Worm (Caenorhabditis elegans) whole organism, L2 larva: Measurements from ENCODE around the gene fbxa-181.

Experiments
- C34F6.9 ChIP-seq: fragments of 150-350 bp; optimal IDR thresholded peaks from 2 replicates; lab custom pipeline; 2014; ENCODE audit warnings: missing biosample characterization, missing genetic modification characterization
- F13H6.1 ChIP-seq: sonication (generic microtip); optimal IDR thresholded peaks from 2 replicates; lab custom pipeline; 2016; ENCODE audit warnings: missing genetic modification characterization, missing compliant biosample characterization
- R02D3.7 ChIP-seq: fragments of 150-350 bp; optimal IDR thresholded peaks from 2 replicates; lab custom pipeline; 2014; ENCODE audit warnings: missing biosample characterization, missing genetic modification characterization
- Y55F3AM.14 ChIP-seq: fragments of 200-800 bp; sonication (Bioruptor generic); optimal IDR thresholded peaks from 2 replicates; lab custom pipeline; 2018; ENCODE audit warnings: mild to moderate bottlenecking, missing genetic modification characterization, missing compliant biosample characterization
- alr-1 ChIP-seq: fragments of 150-350 bp; optimal IDR thresholded peaks from 2 replicates; lab custom pipeline; 2014; ENCODE audit warnings: missing biosample characterization, missing genetic modification characterization
- aly-2 ChIP-seq: fragments of 150-350 bp; optimal IDR thresholded peaks from 2 replicates; lab custom pipeline; 2014; ENCODE audit warnings: missing biosample characterization, missing genetic modification characterization
- ama-1 ChIP-seq: fragments of 150-350 bp; optimal IDR thresholded peaks from 2 replicates; lab custom pipeline; 2018; ENCODE audit warnings: inconsistent platforms
- blmp-1 ChIP-seq: sonication (generic microtip); optimal IDR thresholded peaks from 2 replicates; lab custom pipeline; 2017; ENCODE audit warnings: missing genetic modification characterization, mild to moderate bottlenecking, missing compliant biosample characterization, antibody characterized with exemption, moderate library complexity; ENCODE audit not compliant: insufficient read depth
- ceh-16 ChIP-seq: fragments of 150-350 bp; optimal IDR thresholded peaks from 2 replicates; lab custom pipeline; 2014; ENCODE audit warnings: missing biosample characterization, missing genetic modification characterization
- ceh-82 ChIP-seq: fragments of 150-350 bp; optimal IDR thresholded peaks from 2 replicates; lab custom pipeline; 2014; ENCODE audit warnings: missing biosample characterization, missing genetic modification characterization
- crh-2 ChIP-seq: sonication (generic microtip); optimal IDR thresholded peaks from 2 replicates; lab custom pipeline; 2017; ENCODE audit warnings: missing biosample characterization, missing genetic modification characterization
- elt-1 ChIP-seq: fragments of 150-350 bp; optimal IDR thresholded peaks from 2 replicates; lab custom pipeline; 2014; ENCODE audit warnings: missing biosample characterization, missing genetic modification characterization
- elt-3 ChIP-seq: sonication (generic microtip); optimal IDR thresholded peaks from 2 replicates; lab custom pipeline; 2017; ENCODE audit warnings: missing biosample characterization, missing genetic modification characterization
- fos-1 ChIP-seq: fragments of 150-350 bp; optimal IDR thresholded peaks from 2 replicates; lab custom pipeline; 2014; ENCODE audit warnings: missing biosample characterization, missing genetic modification characterization
- gmeb-1 ChIP-seq: fragments of 150-350 bp; optimal IDR thresholded peaks from 2 replicates; lab custom pipeline; 2014; ENCODE audit warnings: missing biosample characterization, missing genetic modification characterization
- lin-11 ChIP-seq: fragments of 150-350 bp; sonication (generic microtip); optimal IDR thresholded peaks from 2 replicates; lab custom pipeline; 2014; ENCODE audit warnings: missing biosample characterization, missing genetic modification characterization, inconsistent platforms, mixed read lengths
- lin-39 ChIP-seq: fragments of 150-350 bp; optimal IDR thresholded peaks from 2 replicates; lab custom pipeline; 2014; ENCODE audit warnings: missing biosample characterization, missing genetic modification reagents, missing genetic modification characterization
- lsy-2 ChIP-seq, 2 experiments: fragments of 150-350 bp in 1 of 2; sonication (generic microtip) in 1 of 2; optimal IDR thresholded peaks; 2 replicates each; lab custom pipeline; 2014 to 2017; ENCODE audit warnings: missing biosample characterization in 2 of 2, missing genetic modification characterization in 2 of 2
- mab-5 ChIP-seq: fragments of 150-350 bp; optimal IDR thresholded peaks from 2 replicates; lab custom pipeline; 2014; ENCODE audit warnings: missing biosample characterization, missing genetic modification characterization
- mbf-1 ChIP-seq: sonication (generic microtip); optimal IDR thresholded peaks from 2 replicates; lab custom pipeline; 2017; ENCODE audit warnings: missing biosample characterization, missing genetic modification characterization
- mdl-1 ChIP-seq, 2 experiments: fragments of 150-350 bp in 1 of 2; sonication (generic microtip) in 1 of 2; optimal IDR thresholded peaks; 2 replicates each; lab custom pipeline; 2017; ENCODE audit warnings: missing biosample characterization in 2 of 2, missing genetic modification characterization in 2 of 2
- nhr-11 ChIP-seq: fragments of 150-350 bp; optimal IDR thresholded peaks from 2 replicates; lab custom pipeline; 2014; ENCODE audit warnings: missing biosample characterization, missing genetic modification characterization
- nhr-12 ChIP-seq: fragments of 150-350 bp; optimal IDR thresholded peaks from 2 replicates; lab custom pipeline; 2014; ENCODE audit warnings: missing biosample characterization, missing genetic modification characterization
- nhr-129 ChIP-seq: fragments of 150-350 bp; optimal IDR thresholded peaks from 2 replicates; lab custom pipeline; 2014; ENCODE audit warnings: missing biosample characterization, missing genetic modification characterization
- nhr-21 ChIP-seq: fragments of 150-350 bp; optimal IDR thresholded peaks from 2 replicates; lab custom pipeline; 2014; ENCODE audit warnings: missing biosample characterization, missing genetic modification characterization
- nhr-23 ChIP-seq: fragments of 150-350 bp; optimal IDR thresholded peaks from 2 replicates; lab custom pipeline; 2014; ENCODE audit warnings: missing biosample characterization, missing genetic modification reagents, missing genetic modification characterization
- nhr-25 ChIP-seq: fragments of 150-350 bp; sonication (generic microtip); optimal IDR thresholded peaks from 3 replicates; lab custom pipeline; 2014; ENCODE audit warnings: missing biosample characterization, missing genetic modification characterization
- nhr-6 ChIP-seq: fragments of 150-350 bp; optimal IDR thresholded peaks from 2 replicates; lab custom pipeline; 2014; ENCODE audit warnings: missing biosample characterization, missing genetic modification characterization
- nhr-77 ChIP-seq: fragments of 150-350 bp; optimal IDR thresholded peaks from 2 replicates; lab custom pipeline; 2014; ENCODE audit warnings: missing biosample characterization, missing genetic modification characterization
- peb-1 ChIP-seq: fragments of 150-350 bp; optimal IDR thresholded peaks from 2 replicates; lab custom pipeline; 2014; ENCODE audit warnings: missing biosample characterization, missing genetic modification characterization
- sem-4 ChIP-seq: fragments of 150-350 bp; optimal IDR thresholded peaks from 2 replicates; lab custom pipeline; 2014; ENCODE audit warnings: missing biosample characterization, missing genetic modification reagents, missing genetic modification characterization
- skn-1 ChIP-seq: sonication (generic microtip); optimal IDR thresholded peaks from 2 replicates; lab custom pipeline; 2017; ENCODE audit warnings: missing biosample characterization, missing genetic modification characterization
- sma-3 ChIP-seq: sonication (generic microtip); optimal IDR thresholded peaks from 2 replicates; lab custom pipeline; 2016; ENCODE audit warnings: missing genetic modification reagents, missing genetic modification characterization, missing compliant biosample characterization
- sma-9 ChIP-seq, 2 experiments: fragments of 150-350 bp in 1 of 2; sonication (generic microtip) in 1 of 2; optimal IDR thresholded peaks; 2 replicates each; lab custom pipeline; 2014 to 2016; ENCODE audit warnings: missing genetic modification characterization in 2 of 2, mild to moderate bottlenecking in 1 of 2, missing biosample characterization in 1 of 2, missing compliant biosample characterization in 1 of 2, missing genetic modification reagents in 1 of 2, moderate library complexity in 1 of 2
- snpc-4 ChIP-seq: fragments of 150-350 bp; optimal IDR thresholded peaks from 2 replicates; lab custom pipeline; 2014; ENCODE audit warnings: missing biosample characterization, missing genetic modification characterization
- unc-55 ChIP-seq: fragments of 150-350 bp; sonication (generic microtip); optimal IDR thresholded peaks from 3 replicates; lab custom pipeline; 2014; ENCODE audit warnings: missing biosample characterization, missing genetic modification reagents, missing genetic modification characterization
- ztf-1 ChIP-seq: fragments of 200-800 bp; sonication (Bioruptor generic); conservative IDR thresholded peaks from 2 replicates; pipeline ENCODE4 v1.3.6; 2022; ENCODE audit warnings: missing genetic modification characterization, missing compliant biosample characterization
- ztf-4 ChIP-seq: fragments of 150-350 bp; optimal IDR thresholded peaks from 2 replicates; lab custom pipeline; 2014; ENCODE audit warnings: missing biosample characterization, missing genetic modification characterization

fbxa-181 gene

ce11 chrV:13690276-13690675, 35.4 kb upstream of the fbxa-181 start:
- TF ChIP-seq nhr-11 (tag; lab: Kevin White, UChicago), result no peak
- TF ChIP-seq nhr-21 (tag; lab: Kevin White, UChicago), result no peak
- no peak for TF ChIP-seq aly-2 (tag; lab: Kevin White, UChicago)
- no peak for TF ChIP-seq peb-1 (tag; lab: Kevin White, UChicago)
- TF ChIP-seq C34F6.9 (tag; lab: Kevin White, UChicago), result no peak
- TF ChIP-seq lin-39, result no peak

- no peak for TF ChIP-seq mdl-1 (tag; optimal IDR thresholded peaks at IDR 0.05; lab: Kevin White, UChicago)
- TF ChIP-seq fos-1, result no peak
- no peak for TF ChIP-seq ama-1 (lab: Kevin White, UChicago)
- no peak for TF ChIP-seq nhr-6
- TF ChIP-seq ceh-82 (tag; lab: Kevin White, UChicago), result no peak
- TF ChIP-seq ztf-4 (tag; lab: Kevin White, UChicago), result no peak
- no peak for TF ChIP-seq aly-2 (tag; lab: Kevin White, UChicago)
- no peak for TF ChIP-seq nhr-25
- TF ChIP-seq blmp-1, result no peak
- TF ChIP-seq F13H6.1 (tag; lab: Kevin White, UChicago), result no peak
- TF ChIP-seq nhr-23, result no peak
- no peak for TF ChIP-seq elt-3 (tag; lab: Kevin White, UChicago)
- TF ChIP-seq nhr-77 (tag; lab: Kevin White, UChicago), result no peak
- TF ChIP-seq gmeb-1 (tag; lab: Kevin White, UChicago), result no peak
- TF ChIP-seq skn-1 (tag; lab: Kevin White, UChicago), result no peak
These were observed 31.6 kb upstream of the fbxa-181 start for ce11 chrV:13694103-13694502.

ce11 chrV:13703960-13704359, 21.7 kb upstream of the fbxa-181 start, which contains the start of gene T01D3.3:
Gene T01D3.3, plus strand, starts transcription at chrV:13704271.
- TF ChIP-seq nhr-25 (peak; percentile 91), elt-3 (tag; lab: Kevin White, UChicago) (no peak), nhr-129 (tag; lab: Kevin White, UChicago) (peak; percentile 74), nhr-6 (no peak), blmp-1 (no peak), sem-4 (peak; percentile 37)

- no peak for TF ChIP-seq mbf-1
- no peak for TF ChIP-seq mab-5 (tag; lab: Kevin White, UChicago)
- TF ChIP-seq snpc-4, result no peak
- no peak for TF ChIP-seq gmeb-1 (tag; lab: Kevin White, UChicago)
- TF ChIP-seq sem-4, result no peak
- no peak for TF ChIP-seq nhr-6
- TF ChIP-seq ztf-4 (tag; lab: Kevin White, UChicago), result no peak
- no peak for TF ChIP-seq lsy-2 (tag; optimal IDR thresholded peaks at IDR 0.05; lab: Kevin White, UChicago)
- TF ChIP-seq sma-3 (GFP tag; lab: Kevin White, UChicago), result no peak
- TF ChIP-seq nhr-129 (tag; lab: Kevin White, UChicago), result no peak
- no peak for TF ChIP-seq C34F6.9 (tag; lab: Kevin White, UChicago)
- no peak for TF ChIP-seq nhr-11 (tag; lab: Kevin White, UChicago)
These were observed 18.4 kb upstream of the fbxa-181 start, which contains the start of gene hlh-34 for ce11 chrV:13707295-13707694. Gene hlh-34, minus strand, starts transcription at chrV:13707395.

- no peak for TF ChIP-seq aly-2 (tag; lab: Kevin White, UChicago)
- no peak for TF ChIP-seq ama-1 (lab: Kevin White, UChicago)
- TF ChIP-seq fos-1, result no peak
- TF ChIP-seq snpc-4, result no peak
These were observed 14.6 kb upstream of the fbxa-181 start, which contains the start of gene srx-96 for ce11 chrV:13711060-13711459. Gene srx-96, plus strand, starts transcription at chrV:13711360.

- TF ChIP-seq nhr-21 (tag; lab: Kevin White, UChicago) (peak; percentile 65), sem-4 (peak; percentile 53), C34F6.9 (tag; lab: Kevin White, UChicago) (peak; percentile 92), lin-11 (tag; lab: Kevin White, UChicago) (peak; percentile 57), ztf-4 (tag; lab: Kevin White, UChicago) (no peak), mbf-1 (no peak), blmp-1 (peak; percentile 64), lsy-2 (tag; optimal IDR thresholded peaks at IDR 0.05; lab: Kevin White, UChicago) (peak; percentile 50 to 86), R02D3.7 (tag; lab: Kevin White, UChicago) (no peak), ama-1 (lab: Kevin White, UChicago) (no peak), F13H6.1 (tag; lab: Kevin White, UChicago) (peak; percentile 73), ceh-16 (tag; lab: Kevin White, UChicago) (no peak), sma-9 (GFP tag; optimal IDR thresholded peaks at IDR 0.05; lab: Kevin White, UChicago) (peak; percentile 84), sma-9 (tag; optimal IDR thresholded peaks at IDR 0.05; lab: Kevin White, UChicago) (no peak), ztf-1 (GFP tag; lab: Robert Waterston, UW) (no peak), nhr-12 (tag; lab: Kevin White, UChicago) (no peak), alr-1 (tag; lab: Kevin White, UChicago) (no peak), unc-55 (GFP tag; lab: Kevin White, UChicago) (peak; percentile 90), nhr-6 (no peak), crh-2 (peak; percentile 89), nhr-129 (tag; lab: Kevin White, UChicago) (peak; percentile 77), nhr-23 (no peak), Y55F3AM.14 (GFP tag; lab: Kevin White, UChicago) (peak; percentile 20), fos-1 (peak; percentile 70), snpc-4 (peak; percentile 10), ceh-82 (tag; lab: Kevin White, UChicago) (peak; percentile 41), sma-3 (GFP tag; lab: Kevin White, UChicago) (peak; percentile 94), elt-3 (tag; lab: Kevin White, UChicago) (no peak), elt-1 (no peak), gmeb-1 (tag; lab: Kevin White, UChicago) (peak; percentile 73)
These were observed 10.4 kb upstream of the fbxa-181 start, which contains the start of gene zipt-9 for ce11 chrV:13715223-13715686. Gene zipt-9, minus strand, starts transcription at chrV:13715273.
